Worm (Caenorhabditis elegans) whole organism, young adult: ENCODE data around the gene nhr-152.

ENCODE experiments used
- B0261.1 ChIP-seq: sonication (generic microtip); optimal IDR thresholded peaks from 2 replicates; lab custom pipeline; 2016; ENCODE audit warnings: mild to moderate bottlenecking, missing genetic modification characterization, moderate library complexity, missing compliant biosample characterization
- C17E4.6 ChIP-seq: fragments of 200-800 bp; sonication (Bioruptor generic); IDR thresholded peaks from 2 replicates; pipeline ENCODE4 v1.3.6; 2022; ENCODE audit warnings: missing genetic modification reagents, missing genetic modification characterization, missing compliant biosample characterization
- F37B4.10 ChIP-seq: fragments of 200-800 bp; sonication (Bioruptor generic); IDR thresholded peaks from 2 replicates; pipeline ENCODE4 v1.3.6; 2022; ENCODE audit warnings: missing genetic modification characterization, missing compliant biosample characterization
- F55B11.4 ChIP-seq: sonication (generic microtip); optimal IDR thresholded peaks from 2 replicates; lab custom pipeline; 2016; ENCODE audit warnings: missing compliant biosample characterization, missing genetic modification characterization, borderline replicate concordance; ENCODE audit not compliant: insufficient read depth
- T26A5.8 ChIP-seq: sonication (generic microtip); optimal IDR thresholded peaks from 2 replicates; lab custom pipeline; 2016; ENCODE audit warnings: missing genetic modification characterization, missing compliant biosample characterization
- ZK185.1 ChIP-seq: sonication (generic microtip); optimal IDR thresholded peaks from 2 replicates; lab custom pipeline; 2016; ENCODE audit warnings: mild to moderate bottlenecking, missing genetic modification characterization, missing compliant biosample characterization; ENCODE audit not compliant: poor library complexity, severe bottlenecking
- aptf-2 ChIP-seq: fragments of 200-800 bp; sonication (Bioruptor generic); conservative IDR thresholded peaks from 2 replicates; pipeline ENCODE4 v1.3.6; 2022; ENCODE audit warnings: missing genetic modification reagents, missing genetic modification characterization, missing compliant biosample characterization
- athp-1 ChIP-seq: sonication (generic microtip); optimal IDR thresholded peaks from 2 replicates; lab custom pipeline; 2017; ENCODE audit warnings: mild to moderate bottlenecking, missing genetic modification characterization, missing compliant biosample characterization
- attf-5 ChIP-seq: fragments of 200-800 bp; sonication (Bioruptor generic); optimal IDR thresholded peaks from 2 replicates; lab custom pipeline; 2018; ENCODE audit warnings: mild to moderate bottlenecking, missing genetic modification characterization, missing compliant biosample characterization
- bed-2 ChIP-seq: fragments of 200-800 bp; sonication (Bioruptor generic); IDR thresholded peaks from 2 replicates; pipeline ENCODE4 v1.3.6; 2022; ENCODE audit warnings: missing genetic modification reagents, missing genetic modification characterization, missing compliant biosample characterization
- ccch-3 ChIP-seq: fragments of 200-800 bp; sonication (Bioruptor generic); optimal IDR thresholded peaks from 2 replicates; lab custom pipeline; 2018; ENCODE audit warnings: mild to moderate bottlenecking, missing genetic modification characterization, missing compliant biosample characterization
- cebp-2 ChIP-seq: fragments of 200-800 bp; sonication (Bioruptor generic); IDR thresholded peaks from 2 replicates; pipeline ENCODE4 v1.3.6; 2022; ENCODE audit warnings: missing genetic modification characterization, missing compliant biosample characterization
- chd-7 ChIP-seq: sonication (generic microtip); optimal IDR thresholded peaks from 2 replicates; lab custom pipeline; 2016; ENCODE audit warnings: mild to moderate bottlenecking, missing genetic modification characterization, moderate library complexity, missing compliant biosample characterization
- die-1 ChIP-seq: sonication (generic microtip); optimal IDR thresholded peaks from 2 replicates; lab custom pipeline; 2016; ENCODE audit warnings: missing genotype, mild to moderate bottlenecking, missing genetic modification characterization, missing compliant biosample characterization
- dpl-1 ChIP-seq: fragments of 150-350 bp; optimal IDR thresholded peaks from 2 replicates; lab custom pipeline; 2014; ENCODE audit warnings: missing biosample characterization, missing genetic modification reagents, missing genetic modification characterization
- gei-17 ChIP-seq: fragments of 200-800 bp; sonication (Bioruptor generic); optimal IDR thresholded peaks from 2 replicates; lab custom pipeline; 2018; ENCODE audit warnings: mild to moderate bottlenecking, missing genetic modification characterization, missing compliant biosample characterization
- hmg-20 ChIP-seq: fragments of 200-800 bp; sonication (Bioruptor generic); IDR thresholded peaks from 2 replicates; pipeline ENCODE4 v1.3.6; 2022; ENCODE audit warnings: missing genetic modification reagents, missing genetic modification characterization, missing compliant biosample characterization
- hsf-1 ChIP-seq: fragments of 200-800 bp; sonication (Bioruptor generic); IDR thresholded peaks from 2 replicates; pipeline ENCODE4 v1.3.6; 2022; ENCODE audit warnings: missing genetic modification reagents, missing genetic modification characterization, missing compliant biosample characterization
- lag-1 ChIP-seq: fragments of 200-800 bp; sonication (Bioruptor generic); IDR thresholded peaks from 2 replicates; pipeline ENCODE4 v1.3.6; 2022; ENCODE audit warnings: missing genetic modification reagents, missing genetic modification characterization, missing compliant biosample characterization
- let-526 ChIP-seq: fragments of 200-800 bp; sonication (Bioruptor generic); IDR thresholded peaks from 2 replicates; pipeline ENCODE4 v1.3.6; 2022; ENCODE audit warnings: missing genetic modification reagents, missing genetic modification characterization, missing compliant biosample characterization
- lin-54 ChIP-seq: fragments of 200-800 bp; sonication (Bioruptor generic); optimal IDR thresholded peaks from 2 replicates; lab custom pipeline; 2018; ENCODE audit warnings: mild to moderate bottlenecking, missing genetic modification characterization, missing compliant biosample characterization
- lir-1 ChIP-seq: fragments of 200-800 bp; sonication (Bioruptor generic); conservative IDR thresholded peaks from 2 replicates; pipeline ENCODE4 v1.3.6; 2022; ENCODE audit warnings: missing genetic modification reagents, missing genetic modification characterization, missing compliant biosample characterization
- lsl-1 ChIP-seq: fragments of 200-800 bp; sonication (Bioruptor generic); optimal IDR thresholded peaks from 2 replicates; lab custom pipeline; 2018; ENCODE audit warnings: mild to moderate bottlenecking, missing genetic modification characterization, moderate library complexity, missing compliant biosample characterization
- mcd-1 ChIP-seq: fragments of 200-800 bp; sonication (Bioruptor generic); IDR thresholded peaks from 2 replicates; pipeline ENCODE4 v1.3.6; 2022; ENCODE audit warnings: missing genetic modification reagents, missing genetic modification characterization, missing compliant biosample characterization
- nfya-1 ChIP-seq: sonication (generic microtip); optimal IDR thresholded peaks from 2 replicates; lab custom pipeline; 2017; ENCODE audit warnings: antibody characterized with exemption, missing compliant biosample characterization, missing genetic modification characterization, borderline replicate concordance; ENCODE audit not compliant: insufficient read depth
- nhr-179 ChIP-seq: sonication (generic microtip); optimal IDR thresholded peaks from 2 replicates; lab custom pipeline; 2016; ENCODE audit warnings: mild to moderate bottlenecking, missing genetic modification characterization, missing compliant biosample characterization
- rcor-1 ChIP-seq: fragments of 200-800 bp; sonication (Bioruptor generic); IDR thresholded peaks from 2 replicates; pipeline ENCODE4 v1.3.6; 2022; ENCODE audit warnings: missing genetic modification reagents, missing genetic modification characterization, missing compliant biosample characterization
- sea-2 ChIP-seq: fragments of 200-800 bp; sonication (Bioruptor generic); IDR thresholded peaks from 2 replicates; pipeline ENCODE4 v1.3.6; 2022; ENCODE audit warnings: missing genetic modification characterization, missing compliant biosample characterization
- sptf-2 ChIP-seq: fragments of 200-800 bp; sonication (Bioruptor generic); optimal IDR thresholded peaks from 2 replicates; lab custom pipeline; 2018; ENCODE audit warnings: mild to moderate bottlenecking, missing genetic modification characterization, missing compliant biosample characterization
- tlf-1 ChIP-seq: fragments of 200-800 bp; sonication (Bioruptor generic); optimal IDR thresholded peaks from 2 replicates; lab custom pipeline; 2018; ENCODE audit warnings: mild to moderate bottlenecking, missing genetic modification characterization, missing compliant biosample characterization
- unc-130 ChIP-seq: sonication (generic microtip); optimal IDR thresholded peaks from 2 replicates; lab custom pipeline; 2016; ENCODE audit warnings: missing genetic modification reagents, missing genetic modification characterization, missing compliant biosample characterization
- unc-62 ChIP-seq: fragments of 150-350 bp; optimal IDR thresholded peaks from 2 replicates; lab custom pipeline; 2014; ENCODE audit warnings: missing biosample characterization, missing genetic modification reagents, missing genetic modification characterization
- zfh-2 ChIP-seq: fragments of 200-800 bp; sonication (Bioruptor generic); conservative IDR thresholded peaks from 2 replicates; pipeline ENCODE4 v1.3.6; 2022; ENCODE audit warnings: missing genetic modification reagents, missing genetic modification characterization, missing compliant biosample characterization
- zim-3 ChIP-seq: sonication (generic microtip); optimal IDR thresholded peaks from 2 replicates; lab custom pipeline; 2017; ENCODE audit warnings: mild to moderate bottlenecking, missing genetic modification characterization, moderate library complexity, missing compliant biosample characterization
- ztf-18 ChIP-seq: sonication (generic microtip); optimal IDR thresholded peaks from 2 replicates; lab custom pipeline; 2016; ENCODE audit warnings: missing genotype, mild to moderate bottlenecking, missing genetic modification characterization, missing compliant biosample characterization
- ztf-25 ChIP-seq: fragments of 200-800 bp; sonication (Bioruptor generic); IDR thresholded peaks from 2 replicates; pipeline ENCODE4 v1.3.6; 2022; ENCODE audit warnings: missing genetic modification reagents, missing genetic modification characterization, missing compliant biosample characterization
- ztf-26 ChIP-seq: sonication (generic microtip); optimal IDR thresholded peaks from 2 replicates; lab custom pipeline; 2017; ENCODE audit warnings: missing genetic modification characterization, missing compliant biosample characterization
- ztf-28 ChIP-seq: fragments of 200-800 bp; sonication (Bioruptor generic); IDR thresholded peaks from 2 replicates; pipeline ENCODE4 v1.3.6; 2022; ENCODE audit warnings: missing genetic modification reagents, missing genetic modification characterization, missing compliant biosample characterization
- ztf-3 ChIP-seq: fragments of 200-800 bp; sonication (Bioruptor generic); optimal IDR thresholded peaks from 2 replicates; lab custom pipeline; 2018; ENCODE audit warnings: mild to moderate bottlenecking, missing genetic modification characterization, missing compliant biosample characterization

Gene nhr-152

ce11 chrV:7649963-7650362 is 36.2 kb upstream of the nhr-152 start:
- TF ChIP-seq ztf-3 = no peak
- TF ChIP-seq rcor-1 = no peak
- no peak for TF ChIP-seq ztf-25 (GFP tag; lab: Robert Waterston, UW)
- TF ChIP-seq nhr-179 (tag; lab: Kevin White, UChicago) = no peak
- no peak for TF ChIP-seq bed-2 (GFP tag; lab: Robert Waterston, UW)
- no peak for TF ChIP-seq F37B4.10 (GFP tag; lab: Robert Waterston, UW)
- no peak for TF ChIP-seq dpl-1 (GFP tag; lab: Kevin White, UChicago)
- no peak for TF ChIP-seq ccch-3 (GFP tag; lab: Kevin White, UChicago)
- no peak for TF ChIP-seq zfh-2 (GFP tag; lab: Robert Waterston, UW)
- TF ChIP-seq hsf-1 = no peak
- TF ChIP-seq let-526 (GFP tag; lab: Robert Waterston, UW) = no peak
- TF ChIP-seq unc-130 (GFP tag; lab: Kevin White, UChicago) = no peak
- TF ChIP-seq ztf-26 = no peak
- no peak for TF ChIP-seq F55B11.4 (tag; lab: Kevin White, UChicago)
- no peak for TF ChIP-seq hmg-20 (GFP tag; lab: Robert Waterston, UW)
- no peak for TF ChIP-seq chd-7
- TF ChIP-seq mcd-1 = no peak

DNA sequence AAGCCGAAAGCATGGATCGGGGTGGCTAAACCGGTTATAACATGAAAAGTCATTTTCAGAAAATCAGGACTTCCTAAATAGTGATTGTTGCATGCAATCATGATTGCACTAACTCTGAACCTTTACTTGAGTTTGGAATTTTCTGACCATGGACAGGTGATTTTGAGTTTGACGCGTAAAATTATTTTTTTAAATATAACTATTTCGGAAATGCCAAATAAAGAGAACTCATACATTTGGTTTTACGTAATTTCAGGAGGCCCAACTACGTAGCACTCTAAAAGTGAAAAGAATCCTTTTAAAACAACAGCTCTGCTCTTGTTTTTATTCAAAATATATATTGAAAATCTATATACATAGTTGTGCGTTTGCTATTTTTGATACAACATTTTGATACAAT is 34.4 kb upstream of the nhr-152 start, which contains the start of gene srh-234:
TSS of gene srh-234 (minus strand) at position 101 of the 400 bp plus-strand sequence.
- TF ChIP-seq B0261.1 (tag; lab: Kevin White, UChicago) (no peak), T26A5.8 (no peak), aptf-2 (GFP tag; lab: Robert Waterston, UW) (no peak), sea-2 (GFP tag; lab: Robert Waterston, UW) (no peak), gei-17 (GFP tag; lab: Kevin White, UChicago) (no peak), die-1 (tag; lab: Kevin White, UChicago) (no peak), chd-7 (no peak), tlf-1 (GFP tag; lab: Kevin White, UChicago) (no peak), lir-1 (GFP tag; lab: Robert Waterston, UW) (no peak), bed-2 (GFP tag; lab: Robert Waterston, UW) (no peak), ztf-18 (no peak), mcd-1 (no peak), lag-1 (GFP tag; lab: Robert Waterston, UW) (no peak), lin-54 (GFP tag; lab: Kevin White, UChicago) (no peak), athp-1 (tag; lab: Kevin White, UChicago) (no peak)
- TF ChIP-seq, all 124 proteins: peak for 0

ce11 chrV:7653567-7653966 is 32.6 kb upstream of the nhr-152 start, which contains the start of gene srh-200:
srh-200 (minus strand) TSS chrV:7653667.
- TF ChIP-seq sptf-2 (GFP tag; lab: Kevin White, UChicago) (no peak), lsl-1 (GFP tag; lab: Kevin White, UChicago) (no peak), C17E4.6 (GFP tag; lab: Robert Waterston, UW) (no peak), attf-5 (GFP tag; lab: Kevin White, UChicago) (no peak), unc-62 (no peak), cebp-2 (GFP tag; lab: Robert Waterston, UW) (no peak), zim-3 (tag; lab: Kevin White, UChicago) (no peak), tlf-1 (GFP tag; lab: Kevin White, UChicago) (no peak), nfya-1 (tag; lab: Kevin White, UChicago) (no peak), ztf-3 (no peak), ZK185.1 (no peak), F37B4.10 (GFP tag; lab: Robert Waterston, UW) (no peak), ztf-28 (no peak)
